Fruit fly (Drosophila melanogaster) whole organism: ENCODE data around the gene galene.

Experiments
- CG8478 ChIP-seq: fragments of >200 bp; optimal IDR thresholded peaks from 2 replicates; lab custom pipeline; 2018; ENCODE audit warnings: inconsistent platforms
- Dll ChIP-seq: fragments of >200 bp; optimal IDR thresholded peaks from 2 replicates; lab custom pipeline; 2017
- EcR ChIP-seq, 2 experiments: fragments of >200 bp; optimal IDR thresholded peaks; 2 replicates each; lab custom pipeline; 2017; ENCODE audit warnings: missing biosample characterization in 2 of 2, missing genetic modification characterization in 2 of 2, missing genetic modification reagents in 2 of 2
- pan ChIP-seq: fragments of >200 bp; optimal IDR thresholded peaks from 2 replicates; lab custom pipeline; 2017
- psq ChIP-seq: fragments of >200 bp; optimal IDR thresholded peaks from 2 replicates; lab custom pipeline; 2017
- usp ChIP-seq: fragments of >200 bp; optimal IDR thresholded peaks from 2 replicates; lab custom pipeline; 2017; ENCODE audit warnings: missing biosample characterization, missing genetic modification characterization, mixed read lengths

dm6 chr3L:1188936-1189659 lies 46.4 kb upstream of the galene start, which contains the start of gene CG13912:
- TF ChIP-seq psq (no peak), CG8478 (lab: Kevin White, UChicago) (no peak), EcR (GFP tag; optimal IDR thresholded peaks at IDR 0.05; lab: Kevin White, UChicago) (no peak), pan (no peak), Dll (lab: Kevin White, UChicago) (no peak), usp (GFP tag; lab: Kevin White, UChicago) (no peak)
